Fruit fly (Drosophila melanogaster) S2 (cell line): Measurements from ENCODE around the gene CG31077.

ENCODE experiments used
- CG8478 ChIP-seq: fragments of >200 bp; optimal IDR thresholded peaks from 2 replicates; lab custom pipeline; 2018
- CTCF ChIP-seq, 2 experiments: fragments of >200 bp; optimal IDR thresholded peaks; 2 replicates each; lab custom pipeline; 2018

- TF ChIP-seq CTCF (optimal IDR thresholded peaks at IDR 0.05; lab: Kevin White, UChicago), result no peak
- TF ChIP-seq CG8478 (lab: Kevin White, UChicago), result no peak
Measured at dm6 chr3R:27019701-27020172, 20.2 kb downstream of the CG31077 start, which contains the start of gene CG17191.
